Worm (Caenorhabditis elegans) whole organism, L1 larva: Measurements from ENCODE around the gene str-153.

Source experiments
- aha-1 ChIP-seq: fragments of 150-350 bp; optimal IDR thresholded peaks from 2 replicates; lab custom pipeline; 2014; ENCODE audit warnings: missing biosample characterization, missing genetic modification characterization
- lin-35 ChIP-seq, 2 experiments: fragments of 150-350 bp; optimal IDR thresholded peaks; 2 replicates each; lab custom pipeline; 2014; ENCODE audit warnings: missing biosample characterization in 2 of 2, missing genetic modification characterization in 2 of 2, missing genetic modification reagents in 2 of 2
- nhr-11 ChIP-seq: fragments of 150-350 bp; optimal IDR thresholded peaks from 2 replicates; lab custom pipeline; 2014; ENCODE audit warnings: missing biosample characterization, missing genetic modification characterization
- rnt-1 ChIP-seq: sonication (generic microtip); optimal IDR thresholded peaks from 2 replicates; lab custom pipeline; 2016; ENCODE audit warnings: mild to moderate bottlenecking, missing genetic modification characterization, moderate library complexity, missing compliant biosample characterization
- ztf-11 ChIP-seq, 2 experiments: sonication (generic microtip); optimal IDR thresholded peaks; 2 replicates each; lab custom pipeline; 2016 to 2017; ENCODE audit warnings: missing genetic modification characterization in 2 of 2, missing biosample characterization in 1 of 2, missing compliant biosample characterization in 1 of 2

DNA sequence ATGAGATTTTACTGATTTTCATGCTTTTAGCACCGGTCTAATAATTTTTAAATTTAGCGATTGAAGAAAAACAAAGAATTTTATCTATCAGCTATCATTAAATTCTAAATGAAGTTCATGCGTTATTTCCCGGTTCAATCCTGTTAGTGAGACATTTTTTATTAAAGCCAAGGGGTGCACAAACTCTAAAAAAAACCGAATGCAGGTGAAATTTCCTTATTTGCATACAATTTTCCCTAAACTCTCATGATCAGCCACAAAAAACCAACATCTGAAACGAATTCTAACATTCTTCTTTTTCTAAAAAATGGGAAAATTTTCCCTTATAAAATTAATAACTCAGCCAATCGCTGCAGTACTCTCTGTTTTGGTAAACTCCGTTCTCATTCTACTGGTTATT lies 21.1 kb upstream of the str-153 start, which contains the start of gene str-156:
- no peak for TF ChIP-seq ztf-11 (tag; optimal IDR thresholded peaks at IDR 0.05; lab: Kevin White, UChicago)
- TF ChIP-seq aha-1: no peak
- TF ChIP-seq nhr-11 (tag; lab: Kevin White, UChicago): no peak
- no peak for TF ChIP-seq rnt-1 (tag; lab: Kevin White, UChicago)
- TF ChIP-seq lin-35 (GFP tag; optimal IDR thresholded peaks at IDR 0.05; lab: Kevin White, UChicago): no peak
